Worm (Caenorhabditis elegans): ENCODE results near the gene ivns-1.

DNA sequence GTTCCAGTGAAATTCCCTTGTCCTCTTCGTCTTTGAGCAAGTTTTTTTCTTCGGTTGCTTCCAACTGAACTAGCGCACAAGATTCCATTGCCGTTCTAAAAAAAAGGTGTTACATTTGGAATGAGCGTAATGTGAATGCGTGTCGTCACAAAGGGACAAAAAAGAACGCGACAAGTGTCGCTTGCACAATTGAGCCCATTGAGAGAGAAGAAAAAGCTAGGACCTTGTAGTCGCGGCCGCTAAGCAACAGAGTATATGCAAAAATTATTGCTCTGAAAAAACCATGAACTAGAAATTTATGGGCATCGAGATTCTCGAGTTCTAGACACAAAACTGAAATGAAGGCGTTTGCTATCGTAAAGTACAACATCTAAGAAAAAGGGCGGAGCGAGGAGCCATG, 47.8 kb downstream of the ivns-1 start, which contains the start of gene T24D5.2:
- TF ChIP-seq lin-13 (tag; optimal IDR thresholded peaks at IDR 0.05) (no peak), ztf-11 (tag; optimal IDR thresholded peaks at IDR 0.05) (no peak), unc-62 (GFP tag; optimal IDR thresholded peaks at IDR 0.05) (no peak), snpc-4 (tag; optimal IDR thresholded peaks at IDR 0.05) (no peak), unc-39 (tag; optimal IDR thresholded peaks at IDR 0.05) (no peak), mab-5 (tag; optimal IDR thresholded peaks at IDR 0.05) (no peak), blmp-1 (tag; optimal IDR thresholded peaks at IDR 0.05) (no peak)
